Fruit fly (Drosophila melanogaster): Measurements from ENCODE around the gene mthl2.

DNA sequence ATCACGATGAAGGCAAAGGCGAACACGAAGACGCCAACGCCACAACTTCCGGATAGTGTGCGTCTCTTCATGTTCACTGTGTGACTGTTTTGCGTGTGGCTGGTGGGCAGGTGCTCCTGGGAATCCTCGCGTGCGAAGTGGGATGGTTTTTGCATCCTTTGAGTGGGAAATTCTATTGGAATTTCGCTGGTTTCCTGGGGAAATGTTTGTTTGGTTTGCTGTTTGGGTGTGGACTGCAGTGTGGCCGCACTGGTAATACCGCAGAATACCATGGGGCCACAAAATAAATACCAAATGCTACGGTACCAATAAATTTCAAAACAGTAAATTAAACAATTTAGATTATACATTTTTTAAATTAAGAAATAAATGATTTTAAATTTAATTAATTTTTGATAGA, 43.2 kb upstream of the mthl2 start, which contains the start of gene sinu:
- TF ChIP-seq Sin3A (optimal IDR thresholded peaks at IDR 0.05) (no peak), h (optimal IDR thresholded peaks at IDR 0.05) (no peak)

Data from Kc167 (cell line).